Fruit fly (Drosophila melanogaster): ENCODE results near the gene bowl.

- TF ChIP-seq rn (GFP tag; IDR thresholded peaks at IDR 0.05) = peak; percentile 62
- no peak for TF ChIP-seq Pif1B (GFP tag; optimal IDR thresholded peaks at IDR 0.05)
- TF ChIP-seq CG4496 (GFP tag; IDR thresholded peaks at IDR 0.05) = peak; percentile 75
- TF ChIP-seq CG8301 (tag; optimal IDR thresholded peaks at IDR 0.05) = no peak
Measured at dm6 chr2L:3789290-3790067, 18.0 kb downstream of the bowl start.

Measured in whole organism, pupa.